Worm (Caenorhabditis elegans) whole organism, L4 larva: ENCODE data around the gene C16C8.11.

Experiments used
- D1046.2 ChIP-seq: fragments of 200-800 bp; sonication (Bioruptor generic); IDR thresholded peaks from 2 replicates; pipeline ENCODE4 v1.3.6; 2022; ENCODE audit warnings: missing genetic modification characterization, missing compliant biosample characterization
- F10B5.3 ChIP-seq: sonication (generic microtip); optimal IDR thresholded peaks from 2 replicates; lab custom pipeline; 2016; ENCODE audit warnings: mild to moderate bottlenecking, missing genetic modification characterization, missing compliant biosample characterization
- Y48G9A.11 ChIP-seq: fragments of 200-800 bp; sonication (Bioruptor generic); IDR thresholded peaks from 2 replicates; pipeline ENCODE4 v1.3.6; 2022; ENCODE audit warnings: missing genetic modification reagents, missing genetic modification characterization, missing compliant biosample characterization
- ZK337.2 ChIP-seq: fragments of 200-800 bp; sonication (Bioruptor generic); IDR thresholded peaks from 2 replicates; pipeline ENCODE4 v1.3.6; 2022; ENCODE audit warnings: missing genetic modification reagents, missing genetic modification characterization, missing compliant biosample characterization
- arid-1 ChIP-seq: fragments of 200-800 bp; sonication (Bioruptor generic); conservative IDR thresholded peaks from 2 replicates; pipeline ENCODE4 v1.3.6; 2022; ENCODE audit warnings: missing genetic modification reagents, missing genetic modification characterization, missing compliant biosample characterization
- ceh-44 ChIP-seq: fragments of 200-800 bp; sonication (Bioruptor generic); IDR thresholded peaks from 2 replicates; pipeline ENCODE4 v1.3.6; 2022; ENCODE audit warnings: missing genetic modification reagents, missing genetic modification characterization, missing compliant biosample characterization
- ces-1 ChIP-seq: fragments of 150-350 bp; sonication (generic microtip); optimal IDR thresholded peaks from 4 replicates; lab custom pipeline; 2014; ENCODE audit warnings: missing biosample characterization, missing genetic modification reagents, missing genetic modification characterization
- daf-12 ChIP-seq: fragments of 150-350 bp; optimal IDR thresholded peaks from 2 replicates; lab custom pipeline; 2014; ENCODE audit warnings: missing biosample characterization, missing genetic modification reagents, missing genetic modification characterization
- daf-16 ChIP-seq, 3 experiments: sonication (generic microtip); optimal IDR thresholded peaks; 2 replicates each; lab custom pipeline; 2016 to 2017; ENCODE audit warnings: missing genetic modification characterization in 3 of 3, missing genetic modification reagents in 3 of 3, mild to moderate bottlenecking in 2 of 3, missing compliant biosample characterization in 2 of 3, missing biosample characterization in 1 of 3, moderate library complexity in 1 of 3
- dmd-6 ChIP-seq: fragments of 200-800 bp; sonication (Bioruptor generic); IDR thresholded peaks from 2 replicates; pipeline ENCODE4 v1.3.6; 2022; ENCODE audit warnings: missing genetic modification reagents, missing genetic modification characterization, missing compliant biosample characterization
- dmd-9 ChIP-seq: fragments of 200-800 bp; sonication (Bioruptor generic); IDR thresholded peaks from 2 replicates; pipeline ENCODE4 v1.3.6; 2022; ENCODE audit warnings: missing genetic modification reagents, missing genetic modification characterization, missing compliant biosample characterization
- dpl-1 ChIP-seq: fragments of 150-350 bp; optimal IDR thresholded peaks from 2 replicates; lab custom pipeline; 2014; ENCODE audit warnings: missing biosample characterization, missing genetic modification reagents, missing genetic modification characterization
- duxl-1 ChIP-seq: sonication (generic microtip); optimal IDR thresholded peaks from 2 replicates; lab custom pipeline; 2016; ENCODE audit warnings: mild to moderate bottlenecking, missing genetic modification characterization, moderate library complexity, missing compliant biosample characterization; ENCODE audit not compliant: poor library complexity
- dve-1 ChIP-seq: sonication (generic microtip); optimal IDR thresholded peaks from 2 replicates; lab custom pipeline; 2017; ENCODE audit warnings: antibody characterized with exemption, mild to moderate bottlenecking, missing genetic modification characterization, missing compliant biosample characterization; ENCODE audit not compliant: insufficient read depth
- fkh-10 ChIP-seq: fragments of 150-350 bp; optimal IDR thresholded peaks from 2 replicates; lab custom pipeline; 2014; ENCODE audit warnings: missing biosample characterization, missing genetic modification reagents, missing genetic modification characterization
- hif-1 ChIP-seq, 2 experiments: sonication (generic microtip); optimal IDR thresholded peaks; 2 replicates each; lab custom pipeline; 2016 to 2017; ENCODE audit warnings: missing compliant biosample characterization in 2 of 2, missing genetic modification characterization in 2 of 2, missing genetic modification reagents in 2 of 2, missing genotype in 2 of 2, mild to moderate bottlenecking in 1 of 2
- hlh-11 ChIP-seq: fragments of 200-800 bp; sonication (Bioruptor generic); optimal IDR thresholded peaks from 2 replicates; lab custom pipeline; 2018; ENCODE audit warnings: mild to moderate bottlenecking, missing genetic modification characterization, missing compliant biosample characterization
- hlh-30 ChIP-seq: sonication (generic microtip); optimal IDR thresholded peaks from 2 replicates; lab custom pipeline; 2017; ENCODE audit warnings: antibody characterized with exemption, mild to moderate bottlenecking, missing genetic modification characterization, missing compliant biosample characterization; ENCODE audit not compliant: insufficient read depth
- hmg-1.1 ChIP-seq: fragments of 200-800 bp; sonication (Bioruptor generic); IDR thresholded peaks from 2 replicates; pipeline ENCODE4 v1.3.6; 2022; ENCODE audit warnings: missing genetic modification reagents, missing genetic modification characterization, missing compliant biosample characterization
- jun-1 ChIP-seq: fragments of 150-350 bp; optimal IDR thresholded peaks from 2 replicates; lab custom pipeline; 2014; ENCODE audit warnings: missing biosample characterization, missing genetic modification reagents, missing genetic modification characterization
- lim-7 ChIP-seq: fragments of 200-800 bp; sonication (Bioruptor generic); IDR thresholded peaks from 2 replicates; pipeline ENCODE4 v1.3.6; 2022; ENCODE audit warnings: missing genetic modification characterization, missing compliant biosample characterization
- lin-13 ChIP-seq: fragments of 150-350 bp; optimal IDR thresholded peaks from 2 replicates; lab custom pipeline; 2014; ENCODE audit warnings: missing biosample characterization, missing genetic modification reagents, missing genetic modification characterization
- lin-15B ChIP-seq: fragments of 150-350 bp; sonication (generic microtip); optimal IDR thresholded peaks from 3 replicates; lab custom pipeline; 2014; ENCODE audit warnings: missing biosample characterization, missing genetic modification characterization
- lin-38 ChIP-seq: fragments of 200-800 bp; sonication (Bioruptor generic); IDR thresholded peaks from 2 replicates; pipeline ENCODE4 v1.3.6; 2022; ENCODE audit warnings: missing genetic modification reagents, missing genetic modification characterization, missing compliant biosample characterization
- lsy-2 ChIP-seq, 2 experiments: fragments of 150-350 bp in 1 of 2; sonication (generic microtip) in 1 of 2; optimal IDR thresholded peaks; 2 replicates each; lab custom pipeline; 2014 to 2017; ENCODE audit warnings: missing biosample characterization in 2 of 2, missing genetic modification characterization in 2 of 2
- madf-5 ChIP-seq, 2 experiments: fragments of 200-800 bp; sonication (Bioruptor generic); IDR thresholded peaks; 2 replicates each; pipeline ENCODE4 v1.3.6; 2022; ENCODE audit warnings: missing compliant biosample characterization in 2 of 2, missing genetic modification characterization in 2 of 2
- madf-9 ChIP-seq: fragments of 200-800 bp; sonication (Bioruptor generic); conservative IDR thresholded peaks from 2 replicates; pipeline ENCODE4 v1.3.6; 2022; ENCODE audit warnings: missing genetic modification reagents, missing genetic modification characterization, missing compliant biosample characterization
- mdt-29 ChIP-seq: fragments of 200-800 bp; sonication (Bioruptor generic); IDR thresholded peaks from 2 replicates; pipeline ENCODE4 v1.3.6; 2022; ENCODE audit warnings: missing genetic modification reagents, missing genetic modification characterization, missing compliant biosample characterization
- mep-1 ChIP-seq: fragments of 150-350 bp; sonication (generic microtip); optimal IDR thresholded peaks from 3 replicates; lab custom pipeline; 2014; ENCODE audit warnings: missing biosample characterization, missing genetic modification characterization
- mes-2 ChIP-seq: sonication (generic microtip); optimal IDR thresholded peaks from 2 replicates; lab custom pipeline; 2016; ENCODE audit warnings: missing genotype, mild to moderate bottlenecking, missing genetic modification characterization, missing compliant biosample characterization; ENCODE audit not compliant: poor library complexity, severe bottlenecking
- nhr-28 ChIP-seq: fragments of 150-350 bp; optimal IDR thresholded peaks from 2 replicates; lab custom pipeline; 2014; ENCODE audit warnings: missing biosample characterization, missing genetic modification characterization
- nhr-48 ChIP-seq: sonication (generic microtip); optimal IDR thresholded peaks from 2 replicates; lab custom pipeline; 2016; ENCODE audit warnings: mild to moderate bottlenecking, missing genetic modification characterization, missing compliant biosample characterization
- nhr-6 ChIP-seq: fragments of 150-350 bp; optimal IDR thresholded peaks from 2 replicates; lab custom pipeline; 2014; ENCODE audit warnings: missing biosample characterization, missing genetic modification characterization
- nhr-77 ChIP-seq: fragments of 150-350 bp; optimal IDR thresholded peaks from 2 replicates; lab custom pipeline; 2014; ENCODE audit warnings: missing biosample characterization, missing genetic modification characterization
- pha-4 ChIP-seq, 2 experiments: fragments of 150-350 bp in 1 of 2; fragments of 200-800 bp in 1 of 2; sonication (Bioruptor generic) in 1 of 2; IDR thresholded peaks in 1 of 2; optimal IDR thresholded peaks in 1 of 2; 2 replicates each; pipeline versions ENCODE4 v1.3.6 to Lab custom; 2014 to 2022; ENCODE audit warnings: missing genetic modification characterization in 2 of 2, missing genetic modification reagents in 2 of 2, missing biosample characterization in 1 of 2, missing compliant biosample characterization in 1 of 2
- php-3 ChIP-seq: fragments of 200-800 bp; sonication (Bioruptor generic); IDR thresholded peaks from 2 replicates; pipeline ENCODE4 v1.3.6; 2022; ENCODE audit warnings: missing genetic modification reagents, missing genetic modification characterization, missing compliant biosample characterization
- saeg-2 ChIP-seq: fragments of 200-800 bp; sonication (Bioruptor generic); IDR thresholded peaks from 2 replicates; pipeline ENCODE4 v1.3.6; 2022; ENCODE audit warnings: missing genetic modification reagents, missing genetic modification characterization, missing compliant biosample characterization
- sdz-12 ChIP-seq: fragments of 200-800 bp; sonication (Bioruptor generic); optimal IDR thresholded peaks from 2 replicates; lab custom pipeline; 2018; ENCODE audit warnings: mild to moderate bottlenecking, missing genetic modification characterization, missing compliant biosample characterization
- snpc-4 ChIP-seq: fragments of 150-350 bp; optimal IDR thresholded peaks from 2 replicates; lab custom pipeline; 2014; ENCODE audit warnings: missing biosample characterization, missing genetic modification characterization
- spr-1 ChIP-seq: sonication (generic microtip); optimal IDR thresholded peaks from 2 replicates; lab custom pipeline; 2016; ENCODE audit warnings: mild to moderate bottlenecking, missing genetic modification characterization, missing compliant biosample characterization
- tag-97 ChIP-seq: fragments of 200-800 bp; sonication (Bioruptor generic); IDR thresholded peaks from 2 replicates; pipeline ENCODE4 v1.3.6; 2022; ENCODE audit warnings: missing genetic modification characterization, missing compliant biosample characterization
- unc-130 ChIP-seq: sonication (generic microtip); optimal IDR thresholded peaks from 2 replicates; lab custom pipeline; 2016; ENCODE audit warnings: missing genetic modification reagents, missing genetic modification characterization, missing compliant biosample characterization
- unc-62 ChIP-seq, 3 experiments: fragments of 150-350 bp in 1 of 3; sonication (generic microtip); optimal IDR thresholded peaks in 2 of 3; peaks in 1 of 3; 1 replicate in 1 of 3; 2 replicates in 2 of 3; lab custom pipeline; 2014 to 2017; ENCODE audit warnings: missing biosample characterization in 3 of 3, missing genetic modification characterization in 3 of 3, missing genetic modification reagents in 3 of 3, missing genotype in 1 of 3
- zag-1 ChIP-seq: fragments of 150-350 bp; optimal IDR thresholded peaks from 2 replicates; lab custom pipeline; 2014; ENCODE audit warnings: missing biosample characterization, missing genetic modification characterization
- zfp-3 ChIP-seq: fragments of 200-800 bp; sonication (Bioruptor generic); conservative IDR thresholded peaks from 2 replicates; pipeline ENCODE4 v1.3.6; 2022; ENCODE audit warnings: missing genetic modification reagents, missing genetic modification characterization, missing compliant biosample characterization

The C16C8.11 gene

DNA sequence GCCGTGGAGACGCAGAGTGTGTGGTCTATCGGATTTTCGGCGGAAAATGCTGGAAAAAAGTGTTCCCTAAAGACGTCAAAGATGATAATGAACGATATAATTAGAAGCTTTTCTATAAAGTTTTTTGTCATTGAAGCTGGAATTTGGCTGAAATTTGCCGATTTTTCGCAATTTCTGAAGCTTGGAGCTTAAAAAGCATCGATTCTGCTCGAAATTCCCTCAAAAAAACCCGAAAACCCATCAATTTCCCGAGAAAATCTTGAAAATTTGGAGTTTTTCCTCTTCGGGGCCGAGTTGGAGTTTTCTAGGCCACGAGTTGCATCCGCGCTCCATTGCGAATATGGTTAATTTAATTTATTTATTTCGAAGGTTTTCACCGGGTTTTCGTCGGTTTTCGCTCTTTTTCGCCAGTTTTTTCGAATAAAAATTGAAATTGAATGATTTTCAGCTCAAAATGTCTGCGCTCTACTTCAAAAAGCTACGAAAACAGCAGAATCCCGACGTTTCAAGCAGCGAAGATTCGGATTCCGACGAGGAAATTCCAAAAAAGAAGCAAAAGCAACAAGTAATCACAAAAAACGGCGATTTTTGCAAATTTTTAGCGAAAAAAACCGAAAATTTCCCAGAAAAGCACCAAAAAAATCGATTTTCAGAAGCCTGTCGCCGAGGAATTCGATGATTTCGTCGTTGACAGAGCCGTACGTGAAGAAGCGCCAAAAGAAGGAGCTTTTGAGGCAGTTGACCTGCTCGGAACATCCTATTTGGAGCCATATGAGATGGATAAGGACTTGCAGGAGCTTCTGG, 49.2 kb downstream of the C16C8.11 start, which contains the start of the genes col-71 and Y49F6B.2:
TSS of gene col-71 (minus strand) at position 51 of the 804 bp plus-strand sequence.
TSS of gene Y49F6B.2 (plus strand) at position 449 of the 804 bp plus-strand sequence.
- TF ChIP-seq mdt-29 = no peak
- TF ChIP-seq jun-1 (tag; lab: Kevin White, UChicago) = no peak
- peak; percentile 48; the same call in 1 of the 2 replicates for TF ChIP-seq ceh-44
- TF ChIP-seq nhr-77 (tag; lab: Kevin White, UChicago) = peak; percentile 4
- no peak for TF ChIP-seq F10B5.3 (tag; lab: Kevin White, UChicago)
- TF ChIP-seq sdz-12 = no peak
- peak; percentile 42; the same call in 1 of the 2 replicates for TF ChIP-seq zfp-3 (GFP tag; lab: Robert Waterston, UW)
- TF ChIP-seq dpl-1 (GFP tag; lab: Kevin White, UChicago) = peak; percentile 70
- TF ChIP-seq arid-1 = 0 out of 2 replicates have a peak, but pooled peaks have one; percentile 7
- TF ChIP-seq madf-5 (GFP tag; IDR thresholded peaks at IDR 0.05; lab: Robert Waterston, UW) = no peak
- TF ChIP-seq hif-1 (tag; optimal IDR thresholded peaks at IDR 0.05; lab: Kevin White, UChicago) = peak in 1 of 2 experiments; percentile 86
- peak; percentile 65 for TF ChIP-seq mep-1 (tag; lab: Kevin White, UChicago)
- TF ChIP-seq D1046.2 (GFP tag; lab: Robert Waterston, UW) = 0 out of 2 replicates have a peak, but pooled peaks have one; percentile 52
- TF ChIP-seq duxl-1 (tag; lab: Kevin White, UChicago) = peak; percentile 67
- TF ChIP-seq lin-13 = peak; percentile 70
- no peak for TF ChIP-seq daf-16 (GFP tag; optimal IDR thresholded peaks at IDR 0.05; lab: Kevin White, UChicago)
- peak; percentile 12 for TF ChIP-seq daf-16 (tag; optimal IDR thresholded peaks at IDR 0.05; lab: Kevin White, UChicago)
- peak; percentile 99 for TF ChIP-seq mes-2 (tag; lab: Kevin White, UChicago)
- TF ChIP-seq hmg-1.1 (GFP tag; lab: Robert Waterston, UW) = 0 out of 2 replicates have a peak, but pooled peaks have one; percentile 36
- no peak for TF ChIP-seq tag-97
- TF ChIP-seq ces-1 = peak; percentile 95
- peak; percentile 91 for TF ChIP-seq unc-130 (GFP tag; lab: Kevin White, UChicago)
- no peak for TF ChIP-seq nhr-48 (tag; lab: Kevin White, UChicago)
- peak; percentile 72 for TF ChIP-seq ZK337.2 (GFP tag; lab: Robert Waterston, UW)
- TF ChIP-seq unc-62 (GFP tag; optimal IDR thresholded peaks at IDR 0.05 in 1 of 2; lab: Kevin White, UChicago) = peak in 1 of 2 experiments; percentile 97
- no peak for TF ChIP-seq unc-62 (tag; optimal IDR thresholded peaks at IDR 0.05; lab: Kevin White, UChicago)
- TF ChIP-seq nhr-6 (tag; lab: Kevin White, UChicago) = peak; percentile 45
- peak; percentile 40 for TF ChIP-seq lin-15B (tag; lab: Kevin White, UChicago)
- 0 out of 2 replicates have a peak, but pooled peaks have one; percentile 30 for TF ChIP-seq php-3 (GFP tag; lab: Robert Waterston, UW)
- TF ChIP-seq madf-9 (GFP tag; lab: Robert Waterston, UW) = peak; percentile 43; the same call in 1 of the 2 replicates
- peak; percentile 66 for TF ChIP-seq dve-1 (tag; lab: Kevin White, UChicago)
- peak; percentile 64; the same call in 1 of the 2 replicates for TF ChIP-seq dmd-9 (GFP tag; lab: Robert Waterston, UW)
- no peak for TF ChIP-seq saeg-2
- no peak for TF ChIP-seq daf-12
- TF ChIP-seq zag-1 (tag; lab: Kevin White, UChicago) = no peak
- peak in 1 of 2 experiments; percentile 85 for TF ChIP-seq lsy-2 (tag; optimal IDR thresholded peaks at IDR 0.05; lab: Kevin White, UChicago)
- TF ChIP-seq nhr-28 (tag; lab: Kevin White, UChicago) = peak; percentile 19
- 0 out of 2 replicates have a peak, but pooled peaks have one; percentile 18 for TF ChIP-seq pha-4 (GFP tag; IDR thresholded peaks at IDR 0.05; lab: Robert Waterston, UW)
- no peak for TF ChIP-seq pha-4 (tag; optimal IDR thresholded peaks at IDR 0.05; lab: Kevin White, UChicago)
- peak; percentile 45 for TF ChIP-seq dmd-6 (GFP tag; lab: Robert Waterston, UW)
- peak; percentile 85 for TF ChIP-seq Y48G9A.11 (GFP tag; lab: Robert Waterston, UW)
- peak; percentile 66 for TF ChIP-seq fkh-10 (GFP tag; lab: Kevin White, UChicago)
- peak; percentile 15 for TF ChIP-seq hlh-11 (tag; lab: Kevin White, UChicago)
- TF ChIP-seq lim-7 = no peak
- no peak for TF ChIP-seq spr-1 (tag; lab: Kevin White, UChicago)
- TF ChIP-seq hlh-30 (tag; lab: Kevin White, UChicago) = peak; percentile 22
- peak; percentile 98 for TF ChIP-seq lin-38
- no peak for TF ChIP-seq snpc-4 (tag; lab: Kevin White, UChicago)
